Fruit fly (Drosophila melanogaster): ENCODE results near the gene CG11626.

The CG11626 gene

DNA sequence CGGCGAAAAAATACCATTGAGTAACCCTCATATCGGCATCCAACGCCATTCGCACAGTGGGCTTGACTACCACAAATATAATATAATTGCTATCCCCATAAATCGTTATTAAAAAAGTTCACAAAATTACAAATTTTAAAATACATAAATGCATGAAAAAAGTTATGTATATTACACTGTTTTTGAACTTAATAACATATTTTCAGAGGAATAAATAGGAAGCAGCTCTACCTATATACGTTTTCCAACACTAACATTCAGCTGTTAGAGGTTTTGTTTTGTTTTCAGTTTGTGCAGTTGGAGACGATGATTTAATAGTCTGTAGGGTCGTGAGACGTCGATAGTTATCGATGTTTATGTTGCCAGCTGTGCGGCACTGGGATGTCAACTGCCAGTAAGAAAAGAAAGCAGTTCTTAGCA lies 5.6 kb upstream of the CG11626 start, which contains the start of the genes Ino80 and Aptx (continued):
- peak; percentile 92 for TF ChIP-seq Antp (GFP tag; optimal IDR thresholded peaks at IDR 0.05)
- no peak for TF ChIP-seq pita (GFP tag; optimal IDR thresholded peaks at IDR 0.05)
- peak; percentile 87; the same call in 1 of the 2 replicates for TF ChIP-seq sim (GFP tag; IDR thresholded peaks at IDR 0.05)
- TF ChIP-seq CG13424 (tag; optimal IDR thresholded peaks at IDR 0.05): peak; percentile 94
- TF ChIP-seq CG9932 (GFP tag; IDR thresholded peaks at IDR 0.05): peak; percentile 97
- TF ChIP-seq CoRest (tag; optimal IDR thresholded peaks at IDR 0.05): peak; percentile 97
- TF ChIP-seq CG3838 (GFP tag; optimal IDR thresholded peaks at IDR 0.05): peak; percentile 87
- TF ChIP-seq CG14965 (GFP tag; optimal IDR thresholded peaks at IDR 0.05; ENCODE audit: borderline replicate concordance): peak; percentile 43
- TF ChIP-seq fru (optimal IDR thresholded peaks at IDR 0.05): no peak
- peak; percentile 93 for TF ChIP-seq al (GFP tag; IDR thresholded peaks at IDR 0.05)
- TF ChIP-seq cas (GFP tag; IDR thresholded peaks at IDR 0.05): peak; percentile 86
- TF ChIP-seq Mrtf (GFP tag; IDR thresholded peaks at IDR 0.05): peak; percentile 90
- no peak for TF ChIP-seq Hr39 (optimal IDR thresholded peaks at IDR 0.05)
- TF ChIP-seq ara (GFP tag; IDR thresholded peaks at IDR 0.05): peak; percentile 90
- peak; percentile 84; the same call in 2 of the 3 replicates for TF ChIP-seq gce (GFP tag; IDR thresholded peaks at IDR 0.05)
- TF ChIP-seq croc (GFP tag; conservative IDR thresholded peaks at IDR 0.05): peak; percentile 89
- peak; percentile 78 for TF ChIP-seq CG1024 (GFP tag; IDR thresholded peaks at IDR 0.05)
- peak; percentile 77 for TF ChIP-seq her (GFP tag; optimal IDR thresholded peaks at IDR 0.05)
- TF ChIP-seq ase (GFP tag; IDR thresholded peaks at IDR 0.05): peak; percentile 92
- TF ChIP-seq Dbx (GFP tag; IDR thresholded peaks at IDR 0.05): peak; percentile 97
- peak; percentile 85 for TF ChIP-seq CG31388 (GFP tag; optimal IDR thresholded peaks at IDR 0.05)
- TF ChIP-seq trh (GFP tag; optimal IDR thresholded peaks at IDR 0.05): peak; percentile 90
- TF ChIP-seq Drgx (GFP tag; IDR thresholded peaks at IDR 0.05): peak; percentile 90
- peak; percentile 75 for TF ChIP-seq hkb (optimal IDR thresholded peaks at IDR 0.05)
- TF ChIP-seq hkb (GFP tag; IDR thresholded peaks at IDR 0.05): peak; percentile 94
- TF ChIP-seq Opbp (GFP tag; IDR thresholded peaks at IDR 0.05; ENCODE audit: partially characterized antibody): peak; percentile 97
- TF ChIP-seq Stat92E (GFP tag; optimal IDR thresholded peaks at IDR 0.05): peak in 1 of 3 experiments; percentile 66
- peak; percentile 90 for TF ChIP-seq CG4707 (GFP tag; optimal IDR thresholded peaks at IDR 0.05)
- peak; percentile 93 for TF ChIP-seq CG8924 (tag; optimal IDR thresholded peaks at IDR 0.05)
- peak; percentile 84; the same call in 2 of the 3 replicates for TF ChIP-seq jigr1 (GFP tag; IDR thresholded peaks at IDR 0.05)
- peak; percentile 32 for TF ChIP-seq Dp (GFP tag; optimal IDR thresholded peaks at IDR 0.05)
- peak; percentile 91 to 92 for TF ChIP-seq Pdp1 (GFP tag; optimal IDR thresholded peaks at IDR 0.05)
- TF ChIP-seq CG8388 (GFP tag; optimal IDR thresholded peaks at IDR 0.05): peak; percentile 93
- TF ChIP-seq Kr (GFP tag; optimal IDR thresholded peaks at IDR 0.05): no peak
- TF ChIP-seq CG17361 (GFP tag; IDR thresholded peaks at IDR 0.05): no peak; the same call in 1 of the 3 replicates
- peak; percentile 62 for TF ChIP-seq exex (tag; optimal IDR thresholded peaks at IDR 0.05)
- TF ChIP-seq Bteb2 (GFP tag; optimal IDR thresholded peaks at IDR 0.05): peak; percentile 92
- peak; percentile 96 for TF ChIP-seq HLH54F (GFP tag; optimal IDR thresholded peaks at IDR 0.05)
- TF ChIP-seq cato (GFP tag; optimal IDR thresholded peaks at IDR 0.05; ENCODE audit: borderline replicate concordance): peak; percentile 93
- peak; percentile 87 for TF ChIP-seq gt (GFP tag; IDR thresholded peaks at IDR 0.05)
- TF ChIP-seq CG18262 (tag; optimal IDR thresholded peaks at IDR 0.05): peak; percentile 93
- peak; percentile 78 for TF ChIP-seq cwo (GFP tag; optimal IDR thresholded peaks at IDR 0.05)
- no peak for TF ChIP-seq aop (GFP tag; IDR thresholded peaks at IDR 0.05)
- TF ChIP-seq Max (GFP tag; optimal IDR thresholded peaks at IDR 0.05): peak; percentile 91
- peak; percentile 94 for TF ChIP-seq sisA (GFP tag; IDR thresholded peaks at IDR 0.05)
- TF ChIP-seq CG34224 (GFP tag; IDR thresholded peaks at IDR 0.05; ENCODE audit: partially characterized antibody): peak; percentile 86
- peak; percentile 90 for TF ChIP-seq Gug (GFP tag; IDR thresholded peaks at IDR 0.05)
- TF ChIP-seq CG17359 (tag; optimal IDR thresholded peaks at IDR 0.05): peak; percentile 93
- peak; percentile 94 for TF ChIP-seq Aef1 (GFP tag; IDR thresholded peaks at IDR 0.05)
- no peak for TF ChIP-seq CG13296 (GFP tag; optimal IDR thresholded peaks at IDR 0.05)
- TF ChIP-seq br (optimal IDR thresholded peaks at IDR 0.05): no peak
- peak; percentile 95 for TF ChIP-seq tx (GFP tag; optimal IDR thresholded peaks at IDR 0.05)
